Worm (Caenorhabditis elegans): ENCODE data around the gene zhp-4.

DNA sequence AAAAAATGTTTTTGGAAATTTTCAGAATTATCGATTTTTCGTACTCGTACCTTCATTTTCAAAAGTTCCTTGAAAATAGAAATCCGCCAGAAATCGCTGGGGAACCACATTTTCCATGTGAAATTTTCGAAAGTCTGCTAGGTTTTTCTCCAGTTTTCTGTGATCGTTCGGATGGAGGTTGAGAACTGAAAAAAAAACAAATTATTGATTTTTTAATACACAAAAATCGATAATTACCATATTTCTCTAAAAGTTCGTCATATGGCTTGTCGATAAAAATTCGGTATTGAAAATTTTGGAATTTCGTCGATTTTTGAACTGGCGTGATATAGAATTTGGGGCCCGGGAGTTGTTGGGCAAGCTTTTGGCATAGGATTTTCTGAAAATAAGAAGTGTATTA is 24.8 kb downstream of the zhp-4 start:
- TF ChIP-seq nhr-77 (tag; optimal IDR thresholded peaks at IDR 0.05): no peak
- no peak for TF ChIP-seq jun-1 (tag; optimal IDR thresholded peaks at IDR 0.05)
- TF ChIP-seq ama-1 (optimal IDR thresholded peaks at IDR 0.05): no peak
- no peak for TF ChIP-seq Y48G9A.11 (GFP tag; IDR thresholded peaks at IDR 0.05)
- TF ChIP-seq aha-1 (tag): no peak
- no peak for TF ChIP-seq lin-29 (GFP tag; IDR thresholded peaks at IDR 0.05)

Data from whole organism, L4 larva.